Worm (Caenorhabditis elegans) whole organism, L3 larva: ENCODE measurements around the gene F47G9.6.

Source experiments
- egl-27 ChIP-seq: sonication (generic microtip); optimal IDR thresholded peaks from 4 replicates; lab custom pipeline; 2017; ENCODE audit warnings: missing biosample characterization, missing genetic modification reagents, missing genetic modification characterization
- nhr-23 ChIP-seq: fragments of 150-350 bp; optimal IDR thresholded peaks from 2 replicates; lab custom pipeline; 2014; ENCODE audit warnings: missing biosample characterization, missing genetic modification reagents, missing genetic modification characterization
- nhr-237 ChIP-seq: fragments of 150-350 bp; optimal IDR thresholded peaks from 2 replicates; lab custom pipeline; 2014; ENCODE audit warnings: missing biosample characterization, missing genetic modification characterization
- nhr-77 ChIP-seq: fragments of 150-350 bp; optimal IDR thresholded peaks from 2 replicates; lab custom pipeline; 2014; ENCODE audit warnings: missing biosample characterization, missing genetic modification characterization
- pha-4 ChIP-seq: fragments of 150-350 bp; optimal IDR thresholded peaks from 2 replicates; lab custom pipeline; 2014; ENCODE audit warnings: missing biosample characterization, missing genetic modification reagents, missing genetic modification characterization

DNA sequence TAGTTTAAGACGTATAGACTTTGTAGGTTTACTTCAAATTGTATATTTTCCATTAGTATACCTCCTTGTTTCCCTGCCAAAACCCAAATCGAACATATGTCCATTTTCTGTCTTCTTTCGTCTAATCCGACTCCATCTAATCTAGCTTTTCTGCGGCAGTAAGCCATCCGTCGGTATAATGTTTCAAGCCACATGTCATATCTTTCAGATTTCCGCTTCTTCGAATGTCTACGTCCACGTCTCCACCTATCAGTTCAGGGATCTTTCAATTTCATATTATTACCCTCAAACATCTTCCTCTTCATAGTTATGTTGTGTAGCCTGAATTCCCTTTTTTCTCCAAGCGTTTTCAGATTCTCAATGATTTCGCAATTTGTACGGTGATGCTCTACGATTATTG lies 14.9 kb downstream of the F47G9.6 start:
- TF ChIP-seq nhr-23 (tag; lab: Kevin White, UChicago) (no peak), pha-4 (tag; lab: Kevin White, UChicago) (no peak), egl-27 (tag; lab: Kevin White, UChicago) (no peak), nhr-237 (no peak), nhr-77 (no peak)
